Fruit fly (Drosophila melanogaster) whole organism, adult: ENCODE measurements around the gene Pgm1.

Experiments used
- CG14711 ChIP-seq: fragments of 200-800 bp; sonication (Bioruptor generic); optimal IDR thresholded peaks from 2 replicates; lab custom pipeline; 2018; ENCODE audit warnings: missing biosample characterization, mild to moderate bottlenecking, missing genetic modification characterization, moderate library complexity
- CG1620 ChIP-seq: fragments of 200-800 bp; sonication (Bioruptor generic); optimal IDR thresholded peaks from 2 replicates; lab custom pipeline; 2016; ENCODE audit warnings: missing biosample characterization, missing genetic modification characterization
- CG33017 ChIP-seq: fragments of 200-800 bp; sonication (Bioruptor generic); optimal IDR thresholded peaks from 2 replicates; lab custom pipeline; 2018; ENCODE audit warnings: missing biosample characterization, mild to moderate bottlenecking, missing genetic modification characterization, moderate library complexity
- CG5204 ChIP-seq: fragments of 200-800 bp; sonication (Bioruptor generic); optimal IDR thresholded peaks from 2 replicates; lab custom pipeline; 2016; ENCODE audit warnings: missing biosample characterization, missing genetic modification characterization
- CG7101 ChIP-seq: fragments of 200-800 bp; sonication (Bioruptor generic); optimal IDR thresholded peaks from 2 replicates; lab custom pipeline; 2018; ENCODE audit warnings: missing biosample characterization, mild to moderate bottlenecking, missing genetic modification characterization, moderate library complexity
- Hr96 ChIP-seq: fragments of 200-800 bp; sonication (Bioruptor generic); optimal IDR thresholded peaks from 2 replicates; lab custom pipeline; 2016; ENCODE audit warnings: missing biosample characterization, missing genetic modification characterization
- Mnt ChIP-seq: fragments of 200-800 bp; sonication (Bioruptor generic); optimal IDR thresholded peaks from 2 replicates; lab custom pipeline; 2016; ENCODE audit warnings: missing biosample characterization, mild to moderate bottlenecking, missing genetic modification characterization
- cic ChIP-seq: fragments of 200-800 bp; sonication (Bioruptor generic); optimal IDR thresholded peaks from 2 replicates; lab custom pipeline; 2017; ENCODE audit warnings: missing biosample characterization, mild to moderate bottlenecking, missing genetic modification characterization, moderate library complexity
- kay ChIP-seq: fragments of 200-800 bp; sonication (Bioruptor generic); peaks from one replicate; lab custom pipeline; 2016; ENCODE audit warnings: missing biosample characterization, missing genetic modification characterization, borderline replicate concordance
- tj ChIP-seq: fragments of 200-800 bp; sonication (Bioruptor generic); optimal IDR thresholded peaks from 3 replicates; lab custom pipeline; 2017; ENCODE audit warnings: missing biosample characterization, mild to moderate bottlenecking, missing genetic modification characterization, moderate library complexity

dm6 chr3L:16167723-16168386 lies 39.5 kb upstream of the Pgm1 start:
- TF ChIP-seq CG7101 (no peak), kay (GFP tag; lab: Kevin White, UChicago) (no peak), cic (GFP tag; lab: Kevin White, UChicago) (no peak), Hr96 (GFP tag; lab: Kevin White, UChicago) (no peak), CG1620 (GFP tag; lab: Kevin White, UChicago) (no peak), CG14711 (tag; lab: Kevin White, UChicago) (no peak), CG33017 (tag; lab: Kevin White, UChicago) (no peak), CG5204 (GFP tag; lab: Kevin White, UChicago) (no peak), tj (GFP tag; lab: Kevin White, UChicago) (no peak), Mnt (GFP tag; lab: Kevin White, UChicago) (no peak)
